Worm (Caenorhabditis elegans): ENCODE results near the gene K07E3.9.

Gene K07E3.9

ce11 chrX:8084669-8085068 is 23.4 kb upstream of the K07E3.9 start:
- no peak for TF ChIP-seq unc-39 (tag; optimal IDR thresholded peaks at IDR 0.05)
- TF ChIP-seq nhr-12 (tag; optimal IDR thresholded peaks at IDR 0.05): no peak
- TF ChIP-seq R02D3.7 (tag; optimal IDR thresholded peaks at IDR 0.05): no peak
- TF ChIP-seq alr-1 (tag; optimal IDR thresholded peaks at IDR 0.05): no peak
- no peak for TF ChIP-seq elt-3 (tag; optimal IDR thresholded peaks at IDR 0.05)
- TF ChIP-seq unc-62 (GFP tag; optimal IDR thresholded peaks at IDR 0.05): no peak
- no peak for TF ChIP-seq ztf-4 (tag; optimal IDR thresholded peaks at IDR 0.05)
- TF ChIP-seq nhr-10 (tag; optimal IDR thresholded peaks at IDR 0.05): no peak
- no peak for TF ChIP-seq gmeb-1 (tag; optimal IDR thresholded peaks at IDR 0.05)
- TF ChIP-seq peb-1 (tag; optimal IDR thresholded peaks at IDR 0.05): no peak
- TF ChIP-seq nhr-11 (tag; optimal IDR thresholded peaks at IDR 0.05): no peak
- no peak for TF ChIP-seq lin-39 (tag; optimal IDR thresholded peaks at IDR 0.05)
- TF ChIP-seq nhr-129 (tag; optimal IDR thresholded peaks at IDR 0.05): no peak

ce11 chrX:8086450-8086724 is 21.6 kb upstream of the K07E3.9 start, which contains the start of gene dao-3:
Gene dao-3, minus strand, starts transcription at chrX:8086550.
- TF ChIP-seq nhr-11 (tag; optimal IDR thresholded peaks at IDR 0.05): no peak
- no peak for TF ChIP-seq nhr-10 (tag; optimal IDR thresholded peaks at IDR 0.05)
- no peak for TF ChIP-seq unc-55 (GFP tag; optimal IDR thresholded peaks at IDR 0.05)
- no peak for TF ChIP-seq ztf-11 (tag; optimal IDR thresholded peaks at IDR 0.05)
- TF ChIP-seq lin-11 (tag; optimal IDR thresholded peaks at IDR 0.05): no peak

- no peak for TF ChIP-seq R02D3.7 (tag; optimal IDR thresholded peaks at IDR 0.05)
- TF ChIP-seq F13H6.1 (tag; optimal IDR thresholded peaks at IDR 0.05): no peak
- no peak for TF ChIP-seq mbf-1 (tag; optimal IDR thresholded peaks at IDR 0.05)
- no peak for TF ChIP-seq nhr-237 (tag; optimal IDR thresholded peaks at IDR 0.05)
- TF ChIP-seq sma-3 (GFP tag; optimal IDR thresholded peaks at IDR 0.05): no peak
- TF ChIP-seq snpc-4 (tag; optimal IDR thresholded peaks at IDR 0.05): no peak
- TF ChIP-seq crh-2 (tag; optimal IDR thresholded peaks at IDR 0.05): peak; percentile 49
- TF ChIP-seq mdl-1 (tag; optimal IDR thresholded peaks at IDR 0.05): no peak
These were observed 21.0 kb upstream of the K07E3.9 start for ce11 chrX:8086725-8087641.

- no peak for TF ChIP-seq fos-1 (tag; optimal IDR thresholded peaks at IDR 0.05)
- TF ChIP-seq elt-1 (tag; optimal IDR thresholded peaks at IDR 0.05): no peak
- TF ChIP-seq ztf-11 (tag; optimal IDR thresholded peaks at IDR 0.05): no peak
- TF ChIP-seq C34F6.9 (tag; optimal IDR thresholded peaks at IDR 0.05): no peak
- TF ChIP-seq unc-62 (GFP tag; optimal IDR thresholded peaks at IDR 0.05): no peak
- TF ChIP-seq crh-2 (tag; optimal IDR thresholded peaks at IDR 0.05): no peak
- TF ChIP-seq nhr-10 (tag; optimal IDR thresholded peaks at IDR 0.05): no peak
- TF ChIP-seq ztf-4 (tag; optimal IDR thresholded peaks at IDR 0.05): no peak
- TF ChIP-seq blmp-1 (tag; optimal IDR thresholded peaks at IDR 0.05; ENCODE audit: insufficient read depth): no peak
- no peak for TF ChIP-seq lin-39 (tag; optimal IDR thresholded peaks at IDR 0.05)
- no peak for TF ChIP-seq nhr-237 (tag; optimal IDR thresholded peaks at IDR 0.05)
- TF ChIP-seq skn-1 (tag; optimal IDR thresholded peaks at IDR 0.05): no peak
- no peak for TF ChIP-seq R02D3.7 (tag; optimal IDR thresholded peaks at IDR 0.05)
These were observed 19.5 kb upstream of the K07E3.9 start, which contains the start of gene vem-1 for ce11 chrX:8088474-8088873. Gene vem-1, minus strand, starts transcription at chrX:8088574.

ce11 chrX:8089266-8089909 is 18.6 kb upstream of the K07E3.9 start:
- no peak for TF ChIP-seq ztf-11 (tag; optimal IDR thresholded peaks at IDR 0.05)
- no peak for TF ChIP-seq nhr-77 (tag; optimal IDR thresholded peaks at IDR 0.05)
- no peak for TF ChIP-seq ceh-16 (tag; optimal IDR thresholded peaks at IDR 0.05)
- no peak for TF ChIP-seq elt-3 (tag; optimal IDR thresholded peaks at IDR 0.05)
- no peak for TF ChIP-seq mbf-1 (tag; optimal IDR thresholded peaks at IDR 0.05)
- TF ChIP-seq egl-27 (tag; optimal IDR thresholded peaks at IDR 0.05): no peak
- no peak for TF ChIP-seq mab-5 (tag; optimal IDR thresholded peaks at IDR 0.05)
- no peak for TF ChIP-seq nhr-6 (tag; optimal IDR thresholded peaks at IDR 0.05)
- peak; percentile 51 for TF ChIP-seq nhr-25 (tag; optimal IDR thresholded peaks at IDR 0.05)
- no peak for TF ChIP-seq lin-11 (tag; optimal IDR thresholded peaks at IDR 0.05)
- TF ChIP-seq sma-9 (GFP tag; optimal IDR thresholded peaks at IDR 0.05): peak; percentile 28
- no peak for TF ChIP-seq sma-9 (tag; optimal IDR thresholded peaks at IDR 0.05)
- TF ChIP-seq alr-1 (tag; optimal IDR thresholded peaks at IDR 0.05): no peak
- TF ChIP-seq lin-39 (tag; optimal IDR thresholded peaks at IDR 0.05): no peak
- TF ChIP-seq C34F6.9 (tag; optimal IDR thresholded peaks at IDR 0.05): no peak
- no peak for TF ChIP-seq unc-62 (GFP tag; optimal IDR thresholded peaks at IDR 0.05)
- peak; percentile 37 for TF ChIP-seq sma-3 (GFP tag; optimal IDR thresholded peaks at IDR 0.05)
- no peak for TF ChIP-seq sem-4 (tag; optimal IDR thresholded peaks at IDR 0.05)
- TF ChIP-seq nhr-11 (tag; optimal IDR thresholded peaks at IDR 0.05): no peak
- no peak for TF ChIP-seq elt-1 (tag; optimal IDR thresholded peaks at IDR 0.05)
- TF ChIP-seq Y55F3AM.14 (GFP tag; optimal IDR thresholded peaks at IDR 0.05): no peak
- TF ChIP-seq R02D3.7 (tag; optimal IDR thresholded peaks at IDR 0.05): no peak
- no peak for TF ChIP-seq ama-1 (optimal IDR thresholded peaks at IDR 0.05)
- TF ChIP-seq nhr-10 (tag; optimal IDR thresholded peaks at IDR 0.05): no peak
- TF ChIP-seq fos-1 (tag; optimal IDR thresholded peaks at IDR 0.05): peak; percentile 56
- no peak for TF ChIP-seq nhr-237 (tag; optimal IDR thresholded peaks at IDR 0.05)
- TF ChIP-seq dmd-4 (tag; optimal IDR thresholded peaks at IDR 0.05): no peak
- no peak for TF ChIP-seq unc-39 (tag; optimal IDR thresholded peaks at IDR 0.05)
- TF ChIP-seq F13H6.1 (tag; optimal IDR thresholded peaks at IDR 0.05): no peak
- no peak for TF ChIP-seq peb-1 (tag; optimal IDR thresholded peaks at IDR 0.05)
- no peak for TF ChIP-seq ztf-1 (GFP tag; conservative IDR thresholded peaks at IDR 0.05)

All from whole organism, L2 larva.